Worm (Caenorhabditis elegans): ENCODE data around the gene T13H5.1.

DNA sequence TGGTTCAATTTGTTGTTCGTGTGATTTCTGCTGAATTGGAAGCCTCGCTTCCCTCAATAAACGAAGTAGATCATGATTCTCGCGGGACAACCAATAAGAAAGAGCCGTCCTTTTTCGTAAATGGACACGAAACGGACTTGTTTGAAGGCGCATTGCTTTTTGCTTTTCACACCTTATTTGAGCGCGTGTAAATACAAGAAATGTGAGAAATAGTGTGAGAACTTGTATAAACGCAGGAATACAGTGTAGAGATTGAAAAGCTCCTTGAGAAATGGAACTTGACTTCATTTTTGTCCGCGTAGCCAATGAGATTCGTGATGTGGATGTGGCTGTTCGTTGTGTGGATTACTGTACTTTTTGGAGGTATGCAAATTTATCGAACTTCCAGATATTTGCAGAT lies 11.8 kb upstream of the T13H5.1 start, which contains the start of gene cht-2:
- TF ChIP-seq flh-1 (GFP tag; optimal IDR thresholded peaks at IDR 0.05) (no peak), unc-62 (GFP tag; optimal IDR thresholded peaks at IDR 0.05) (no peak), ces-1 (GFP tag; optimal IDR thresholded peaks at IDR 0.05) (no peak), mep-1 (tag; optimal IDR thresholded peaks at IDR 0.05) (no peak), lin-13 (tag; optimal IDR thresholded peaks at IDR 0.05) (no peak), nhr-237 (tag; optimal IDR thresholded peaks at IDR 0.05) (no peak)
